Fruit fly (Drosophila melanogaster) Kc167 (cell line): ENCODE results near the gene CG14298.

Experiments used
- Myc ChIP-seq: fragments of >200 bp; optimal IDR thresholded peaks from 2 replicates; lab custom pipeline; 2017; ENCODE audit warnings: missing external identifiers
- psq ChIP-seq: fragments of >200 bp; optimal IDR thresholded peaks from 2 replicates; lab custom pipeline; 2017; ENCODE audit warnings: missing external identifiers

DNA sequence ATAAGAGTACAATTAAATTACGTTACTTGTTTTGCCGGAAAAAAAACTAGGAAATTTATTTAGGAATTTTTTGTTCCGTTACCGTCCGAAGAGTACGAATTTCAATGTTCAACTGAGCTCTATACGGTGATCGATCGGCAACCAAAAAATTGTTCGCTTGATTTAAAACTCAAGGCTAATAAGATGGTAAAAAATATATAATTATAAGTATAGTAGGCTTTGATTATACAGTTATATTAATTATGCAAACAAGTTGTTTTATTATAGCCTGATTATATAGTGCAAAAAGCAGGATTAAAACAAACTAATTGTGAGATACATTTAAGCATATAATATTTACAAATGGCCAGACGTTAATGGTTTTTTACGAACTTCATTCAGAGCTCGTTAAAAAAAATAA is 23.6 kb upstream of the CG14298 start, which contains the start of gene CG31226:
- no peak for TF ChIP-seq psq (lab: Kevin White, UChicago)
- no peak for TF ChIP-seq Myc (lab: Kevin White, UChicago)
